Worm (Caenorhabditis elegans) whole organism, late embryonic: ENCODE measurements around the gene tag-65.

Source experiments
- F13H6.1 ChIP-seq: sonication (generic microtip); optimal IDR thresholded peaks from 2 replicates; lab custom pipeline; 2016; ENCODE audit warnings: missing genetic modification characterization, missing compliant biosample characterization
- ama-1 ChIP-seq: fragments of 150-350 bp; optimal IDR thresholded peaks from 2 replicates; lab custom pipeline; 2014
- ceh-18 ChIP-seq: sonication (generic microtip); optimal IDR thresholded peaks from 2 replicates; lab custom pipeline; 2016; ENCODE audit warnings: missing genetic modification characterization, missing compliant biosample characterization
- ceh-31 ChIP-seq: sonication (generic microtip); optimal IDR thresholded peaks from 2 replicates; lab custom pipeline; 2016; ENCODE audit warnings: missing genetic modification characterization, missing compliant biosample characterization
- lin-11 ChIP-seq: fragments of 200-800 bp; sonication (Bioruptor generic); optimal IDR thresholded peaks from 2 replicates; lab custom pipeline; 2018; ENCODE audit warnings: mild to moderate bottlenecking, missing genetic modification characterization, missing compliant biosample characterization
- odd-2 ChIP-seq: sonication (generic microtip); optimal IDR thresholded peaks from 2 replicates; lab custom pipeline; 2017; ENCODE audit warnings: antibody characterized with exemption, mild to moderate bottlenecking, missing genetic modification characterization, missing compliant biosample characterization
- pag-3 ChIP-seq: sonication (generic microtip); optimal IDR thresholded peaks from 2 replicates; lab custom pipeline; 2016; ENCODE audit warnings: missing compliant biosample characterization, missing genetic modification characterization, borderline replicate concordance
- pqm-1 ChIP-seq: sonication (generic microtip); optimal IDR thresholded peaks from 2 replicates; lab custom pipeline; 2016; ENCODE audit warnings: missing genetic modification characterization, missing compliant biosample characterization
- rnt-1 ChIP-seq: sonication (generic microtip); optimal IDR thresholded peaks from 2 replicates; lab custom pipeline; 2016; ENCODE audit warnings: missing genetic modification characterization, missing compliant biosample characterization
- sdc-2 ChIP-seq: sonication (generic microtip); optimal IDR thresholded peaks from 2 replicates; lab custom pipeline; 2016; ENCODE audit warnings: missing genotype, missing genetic modification characterization, missing compliant biosample characterization
- unc-55 ChIP-seq: sonication (generic microtip); optimal IDR thresholded peaks from 2 replicates; lab custom pipeline; 2017; ENCODE audit warnings: missing biosample characterization, missing genetic modification reagents, missing genetic modification characterization
- unc-86 ChIP-seq: sonication (generic microtip); optimal IDR thresholded peaks from 2 replicates; lab custom pipeline; 2016; ENCODE audit warnings: missing genetic modification characterization, missing compliant biosample characterization
- ztf-16 ChIP-seq: sonication (generic microtip); optimal IDR thresholded peaks from 2 replicates; lab custom pipeline; 2017; ENCODE audit warnings: missing genetic modification characterization, missing compliant biosample characterization

ce11 chrV:13658577-13658976 lies 19.8 kb downstream of the tag-65 start:
- TF ChIP-seq pqm-1 (tag; lab: Kevin White, UChicago), result no peak
- no peak for TF ChIP-seq lin-11 (tag; lab: Kevin White, UChicago)
- no peak for TF ChIP-seq odd-2 (tag; lab: Kevin White, UChicago)
- TF ChIP-seq unc-86 (tag; lab: Kevin White, UChicago), result no peak
- TF ChIP-seq ceh-31 (tag; lab: Kevin White, UChicago), result no peak
- TF ChIP-seq sdc-2 (tag; lab: Kevin White, UChicago), result no peak
- no peak for TF ChIP-seq ceh-18 (tag; lab: Kevin White, UChicago)
- no peak for TF ChIP-seq F13H6.1 (tag; lab: Kevin White, UChicago)
- TF ChIP-seq ama-1 (lab: Kevin White, UChicago), result no peak
- no peak for TF ChIP-seq ztf-16 (tag; lab: Kevin White, UChicago)
- no peak for TF ChIP-seq rnt-1 (tag; lab: Kevin White, UChicago)
- TF ChIP-seq pag-3 (tag; lab: Kevin White, UChicago), result no peak
- TF ChIP-seq unc-55 (GFP tag; lab: Kevin White, UChicago), result no peak
